Worm (Caenorhabditis elegans): ENCODE data around the gene K10H10.10.

DNA sequence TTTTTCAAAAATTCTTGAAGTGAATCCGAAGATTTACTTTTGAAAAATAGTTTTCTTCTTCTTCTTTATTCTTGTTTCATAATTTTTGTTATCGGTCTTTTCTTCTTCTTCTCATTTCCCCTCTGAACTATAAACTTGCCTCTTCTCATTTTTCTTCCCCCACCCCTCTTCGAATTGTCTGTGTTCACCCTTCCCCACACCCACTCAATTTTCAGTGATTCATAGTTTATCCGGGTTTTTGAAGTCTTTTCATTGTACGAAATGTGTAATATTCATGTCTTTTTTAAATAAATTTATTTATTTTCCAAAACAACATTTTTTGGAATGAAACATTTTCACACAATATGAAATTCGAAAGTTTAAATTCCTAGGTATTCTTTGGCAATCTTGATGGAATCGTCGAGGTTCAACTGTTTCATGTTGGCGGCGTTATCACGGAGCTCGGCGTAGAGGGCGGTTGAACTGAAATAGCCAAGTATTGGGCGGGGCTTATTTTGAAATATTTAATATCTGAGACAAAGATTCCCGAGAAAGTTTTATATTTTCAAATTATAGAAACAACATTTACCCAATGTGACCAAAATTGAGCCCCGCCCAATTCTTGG lies 14.9 kb upstream of the K10H10.10 start:
- TF ChIP-seq egl-27 (tag; optimal IDR thresholded peaks at IDR 0.05) (no peak), snpc-4 (tag; optimal IDR thresholded peaks at IDR 0.05) (no peak), nhr-11 (tag; optimal IDR thresholded peaks at IDR 0.05) (no peak), lin-13 (GFP tag; optimal IDR thresholded peaks at IDR 0.05) (no peak), nhr-6 (tag; optimal IDR thresholded peaks at IDR 0.05) (no peak), unc-55 (GFP tag; optimal IDR thresholded peaks at IDR 0.05) (no peak), ceh-82 (tag; optimal IDR thresholded peaks at IDR 0.05) (no peak), ama-1 (optimal IDR thresholded peaks at IDR 0.05) (peak; percentile 59), ceh-16 (tag; optimal IDR thresholded peaks at IDR 0.05) (no peak), skn-1 (tag; optimal IDR thresholded peaks at IDR 0.05) (no peak), nhr-23 (tag; optimal IDR thresholded peaks at IDR 0.05) (no peak), nhr-237 (tag; optimal IDR thresholded peaks at IDR 0.05) (no peak), elt-3 (tag; optimal IDR thresholded peaks at IDR 0.05) (no peak), unc-62 (GFP tag; optimal IDR thresholded peaks at IDR 0.05) (no peak)
